Worm (Caenorhabditis elegans) whole organism, L3 larva: ENCODE results near the gene rps-9.

ENCODE experiments used
- R02D3.7 ChIP-seq: fragments of 150-350 bp; optimal IDR thresholded peaks from 2 replicates; lab custom pipeline; 2014; ENCODE audit warnings: missing biosample characterization, missing genetic modification characterization
- ZK546.5 ChIP-seq: sonication (generic microtip); optimal IDR thresholded peaks from 2 replicates; lab custom pipeline; 2017; ENCODE audit warnings: missing biosample characterization, missing genetic modification characterization
- ama-1 ChIP-seq: fragments of 150-350 bp; optimal IDR thresholded peaks from 2 replicates; lab custom pipeline; 2018
- ceh-16 ChIP-seq: sonication (generic microtip); optimal IDR thresholded peaks from 2 replicates; lab custom pipeline; 2017; ENCODE audit warnings: missing biosample characterization, missing genetic modification characterization
- ceh-28 ChIP-seq: fragments of 150-350 bp; optimal IDR thresholded peaks from 2 replicates; lab custom pipeline; 2014; ENCODE audit warnings: missing biosample characterization, missing genetic modification reagents, missing genetic modification characterization
- ceh-82 ChIP-seq: fragments of 150-350 bp; optimal IDR thresholded peaks from 2 replicates; lab custom pipeline; 2014; ENCODE audit warnings: missing biosample characterization, missing genetic modification characterization
- ceh-9 ChIP-seq: sonication (generic microtip); optimal IDR thresholded peaks from 2 replicates; lab custom pipeline; 2018; ENCODE audit warnings: missing biosample characterization, missing genetic modification characterization
- daf-12 ChIP-seq: fragments of 150-350 bp; optimal IDR thresholded peaks from 2 replicates; lab custom pipeline; 2014; ENCODE audit warnings: missing biosample characterization, missing genetic modification reagents, missing genetic modification characterization
- egl-27 ChIP-seq: sonication (generic microtip); optimal IDR thresholded peaks from 4 replicates; lab custom pipeline; 2017; ENCODE audit warnings: missing biosample characterization, missing genetic modification reagents, missing genetic modification characterization
- egl-5 ChIP-seq: fragments of 150-350 bp; optimal IDR thresholded peaks from 2 replicates; lab custom pipeline; 2017; ENCODE audit warnings: missing biosample characterization, missing genetic modification reagents, missing genetic modification characterization, inconsistent platforms
- elt-1 ChIP-seq: fragments of 150-350 bp; optimal IDR thresholded peaks from 2 replicates; lab custom pipeline; 2014; ENCODE audit warnings: missing biosample characterization, missing genetic modification characterization
- elt-2 ChIP-seq: sonication (generic microtip); optimal IDR thresholded peaks from 2 replicates; lab custom pipeline; 2016; ENCODE audit warnings: missing genetic modification reagents, mild to moderate bottlenecking, missing genetic modification characterization, missing compliant biosample characterization
- elt-3 ChIP-seq, 3 experiments: fragments of 150-350 bp in 1 of 3; sonication (generic microtip) in 2 of 3; optimal IDR thresholded peaks; 2 replicates in 2 of 3; 4 replicates in 1 of 3; lab custom pipeline; 2014 to 2017; ENCODE audit warnings: missing biosample characterization in 3 of 3, missing genetic modification characterization in 3 of 3
- eor-1 ChIP-seq, 2 experiments: fragments of 150-350 bp; optimal IDR thresholded peaks; 2 replicates each; lab custom pipeline; 2014 to 2018; ENCODE audit warnings: missing biosample characterization in 2 of 2, missing genetic modification characterization in 2 of 2
- fkh-10 ChIP-seq: sonication (generic microtip); optimal IDR thresholded peaks from 2 replicates; lab custom pipeline; 2017; ENCODE audit warnings: missing biosample characterization, missing genetic modification reagents, missing genetic modification characterization
- fkh-2 ChIP-seq: fragments of 150-350 bp; optimal IDR thresholded peaks from 2 replicates; lab custom pipeline; 2014; ENCODE audit warnings: missing biosample characterization, missing genetic modification reagents, missing genetic modification characterization
- fos-1 ChIP-seq: fragments of 150-350 bp; optimal IDR thresholded peaks from 2 replicates; lab custom pipeline; 2014; ENCODE audit warnings: missing biosample characterization, missing genetic modification characterization
- hmg-11 ChIP-seq: sonication (generic microtip); optimal IDR thresholded peaks from 2 replicates; lab custom pipeline; 2016; ENCODE audit warnings: missing genetic modification characterization, missing compliant biosample characterization
- jun-1 ChIP-seq: fragments of 150-350 bp; optimal IDR thresholded peaks from 2 replicates; lab custom pipeline; 2014; ENCODE audit warnings: missing biosample characterization, missing genetic modification reagents, missing genetic modification characterization
- lin-15B ChIP-seq: fragments of 150-350 bp; optimal IDR thresholded peaks from 2 replicates; lab custom pipeline; 2014; ENCODE audit warnings: missing biosample characterization, missing genetic modification characterization
- lin-39 ChIP-seq: fragments of 150-350 bp; optimal IDR thresholded peaks from 2 replicates; lab custom pipeline; 2018; ENCODE audit warnings: missing biosample characterization, missing genetic modification reagents, missing genetic modification characterization
- lsy-12 ChIP-seq: sonication (generic microtip); optimal IDR thresholded peaks from 2 replicates; lab custom pipeline; 2016; ENCODE audit warnings: mild to moderate bottlenecking, missing genetic modification characterization, missing compliant biosample characterization
- mdl-1 ChIP-seq: fragments of 150-350 bp; optimal IDR thresholded peaks from 2 replicates; lab custom pipeline; 2014; ENCODE audit warnings: missing biosample characterization, missing genetic modification characterization
- mml-1 ChIP-seq: fragments of 150-350 bp; sonication (generic microtip); optimal IDR thresholded peaks from 3 replicates; lab custom pipeline; 2014; ENCODE audit warnings: missing biosample characterization, missing genetic modification characterization
- nfya-1 ChIP-seq: sonication (generic microtip); optimal IDR thresholded peaks from 2 replicates; lab custom pipeline; 2017; ENCODE audit warnings: missing genetic modification characterization, mild to moderate bottlenecking, missing compliant biosample characterization, antibody characterized with exemption, moderate library complexity; ENCODE audit not compliant: insufficient read depth
- nhr-23 ChIP-seq: fragments of 150-350 bp; optimal IDR thresholded peaks from 2 replicates; lab custom pipeline; 2014; ENCODE audit warnings: missing biosample characterization, missing genetic modification reagents, missing genetic modification characterization
- nhr-25 ChIP-seq: sonication (generic microtip); optimal IDR thresholded peaks from 2 replicates; lab custom pipeline; 2017; ENCODE audit warnings: missing biosample characterization, missing genetic modification characterization
- nhr-28 ChIP-seq: fragments of 150-350 bp; optimal IDR thresholded peaks from 2 replicates; lab custom pipeline; 2014; ENCODE audit warnings: missing biosample characterization, missing genetic modification characterization
- nhr-43 ChIP-seq: sonication (generic microtip); optimal IDR thresholded peaks from 2 replicates; lab custom pipeline; 2016; ENCODE audit warnings: mild to moderate bottlenecking, missing genetic modification characterization, missing compliant biosample characterization; ENCODE audit not compliant: poor library complexity, severe bottlenecking
- nhr-67 ChIP-seq: fragments of 150-350 bp; optimal IDR thresholded peaks from 2 replicates; lab custom pipeline; 2014; ENCODE audit warnings: missing biosample characterization, missing genetic modification characterization
- nhr-76 ChIP-seq: fragments of 150-350 bp; sonication (generic microtip); optimal IDR thresholded peaks from 5 replicates; lab custom pipeline; 2014; ENCODE audit warnings: missing biosample characterization, missing genetic modification characterization
- pha-4 ChIP-seq: fragments of 150-350 bp; optimal IDR thresholded peaks from 2 replicates; lab custom pipeline; 2014; ENCODE audit warnings: missing biosample characterization, missing genetic modification reagents, missing genetic modification characterization
- pqm-1 ChIP-seq: fragments of 150-350 bp; optimal IDR thresholded peaks from 2 replicates; lab custom pipeline; 2017; ENCODE audit warnings: missing biosample characterization, missing genetic modification characterization, inconsistent platforms
- sea-2 ChIP-seq: fragments of 150-350 bp; sonication (generic microtip); optimal IDR thresholded peaks from 4 replicates; lab custom pipeline; 2014; ENCODE audit warnings: missing biosample characterization, missing genetic modification reagents, missing genetic modification characterization
- skn-1 ChIP-seq: fragments of 150-350 bp; optimal IDR thresholded peaks from 2 replicates; lab custom pipeline; 2014; ENCODE audit warnings: missing biosample characterization, missing genetic modification characterization
- snpc-4 ChIP-seq: fragments of 150-350 bp; optimal IDR thresholded peaks from 2 replicates; lab custom pipeline; 2014; ENCODE audit warnings: missing biosample characterization, missing genetic modification characterization
- tbx-2 ChIP-seq: sonication (generic microtip); optimal IDR thresholded peaks from 2 replicates; lab custom pipeline; 2016; ENCODE audit warnings: mild to moderate bottlenecking, missing genetic modification characterization, missing compliant biosample characterization
- unc-39 ChIP-seq: sonication (generic microtip); optimal IDR thresholded peaks from 4 replicates; lab custom pipeline; 2017; ENCODE audit warnings: missing biosample characterization, missing genetic modification characterization
- unc-62 ChIP-seq: fragments of 150-350 bp; sonication (generic microtip); optimal IDR thresholded peaks from 4 replicates; lab custom pipeline; 2014; ENCODE audit warnings: missing biosample characterization, missing genetic modification reagents, missing genetic modification characterization
- zag-1 ChIP-seq: fragments of 150-350 bp; optimal IDR thresholded peaks from 2 replicates; lab custom pipeline; 2014; ENCODE audit warnings: missing biosample characterization, missing genetic modification characterization
- ztf-11 ChIP-seq: fragments of 150-350 bp; optimal IDR thresholded peaks from 2 replicates; lab custom pipeline; 2014; ENCODE audit warnings: missing biosample characterization, missing genetic modification characterization
- ztf-4 ChIP-seq: fragments of 150-350 bp; optimal IDR thresholded peaks from 2 replicates; lab custom pipeline; 2014; ENCODE audit warnings: missing biosample characterization, missing genetic modification characterization

rps-9 gene

ce11 chrII:11105981-11106711 is 20.0 kb downstream of the rps-9 start, which contains the start of gene nasp-1:
Gene nasp-1, plus strand, starts transcription at chrII:11106612.
- TF ChIP-seq ztf-4 (tag; lab: Kevin White, UChicago): no peak
- TF ChIP-seq unc-62 (GFP tag; lab: Kevin White, UChicago): no peak
- TF ChIP-seq tbx-2 (tag; lab: Kevin White, UChicago): no peak
- no peak for TF ChIP-seq jun-1
- no peak for TF ChIP-seq nhr-76
- peak; percentile 24 for TF ChIP-seq nfya-1 (tag; lab: Kevin White, UChicago)
- TF ChIP-seq ceh-82 (tag; lab: Kevin White, UChicago): no peak
- TF ChIP-seq elt-3 (tag; optimal IDR thresholded peaks at IDR 0.05; lab: Kevin White, UChicago): no peak
- peak; percentile 6 for TF ChIP-seq pha-4 (tag; lab: Kevin White, UChicago)

ce11 chrII:11104162-11104561 is 22.0 kb downstream of the rps-9 start, which contains the start of gene C09H10.9:
Gene C09H10.9, plus strand, starts transcription at chrII:11104462.
- TF ChIP-seq sea-2 (GFP tag; lab: Kevin White, UChicago) (no peak), ztf-4 (tag; lab: Kevin White, UChicago) (no peak), nhr-23 (tag; lab: Kevin White, UChicago) (no peak), daf-12 (tag; lab: Kevin White, UChicago) (no peak), nhr-76 (no peak), R02D3.7 (tag; lab: Kevin White, UChicago) (no peak), ceh-28 (no peak), fkh-2 (tag; lab: Kevin White, UChicago) (no peak)

DNA sequence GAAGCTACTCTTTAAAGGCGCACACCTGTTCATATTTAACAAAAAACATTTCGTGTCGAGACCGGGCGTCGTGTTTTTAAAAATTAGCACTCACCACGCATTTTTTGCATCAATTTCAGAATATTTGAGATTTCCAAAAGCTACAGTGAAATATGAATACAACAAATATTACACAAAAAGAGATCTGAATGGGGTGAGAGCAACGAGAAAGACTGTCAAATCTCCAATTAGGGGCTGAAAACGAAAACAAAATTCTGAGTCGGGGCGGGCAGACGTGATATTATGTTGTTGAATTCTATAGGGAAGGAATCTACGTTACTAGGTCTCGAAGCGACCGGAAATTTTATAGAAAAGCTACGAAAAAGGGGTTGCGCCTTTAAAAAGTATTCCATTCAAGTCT is 22.5 kb downstream of the rps-9 start, which contains the start of gene C09H10.5:
Gene C09H10.5 (minus strand): TSS at position 101 of the 400 bp plus-strand sequence.
- TF ChIP-seq eor-1 (tag; optimal IDR thresholded peaks at IDR 0.05; lab: Kevin White, UChicago) (no peak), R02D3.7 (tag; lab: Kevin White, UChicago) (no peak), tbx-2 (tag; lab: Kevin White, UChicago) (no peak), fkh-10 (GFP tag; lab: Kevin White, UChicago) (no peak), egl-27 (tag; lab: Kevin White, UChicago) (no peak), zag-1 (tag; lab: Kevin White, UChicago) (no peak), ztf-11 (no peak), mdl-1 (tag; lab: Kevin White, UChicago) (no peak), ama-1 (lab: Kevin White, UChicago) (no peak), nhr-67 (tag; lab: Kevin White, UChicago) (no peak), nhr-25 (tag; lab: Kevin White, UChicago) (no peak), jun-1 (no peak), nhr-23 (tag; lab: Kevin White, UChicago) (no peak), unc-39 (tag; lab: Kevin White, UChicago) (no peak), ceh-9 (tag; lab: Kevin White, UChicago) (no peak), lin-15B (tag; lab: Kevin White, UChicago) (no peak)
- TF ChIP-seq, all 47 proteins: peak for 0

DNA sequence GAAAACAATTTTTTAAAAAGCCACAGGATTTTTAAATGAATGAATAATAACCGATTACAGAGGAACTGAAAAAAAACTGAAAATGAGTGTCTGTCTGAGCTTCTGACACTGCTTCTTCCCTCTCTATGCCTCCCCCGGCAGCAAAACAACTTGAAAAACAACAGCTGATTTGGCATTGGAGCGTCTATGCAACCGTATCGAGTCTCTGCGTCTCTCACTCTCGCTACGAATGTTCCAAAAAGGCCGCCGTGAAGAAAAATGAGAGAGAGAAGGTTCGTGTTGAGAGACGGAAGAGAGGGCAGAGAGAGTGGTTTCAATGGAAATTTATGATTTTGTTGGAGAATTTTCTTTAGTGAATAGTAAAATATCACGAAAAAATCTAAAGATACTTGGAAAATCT is 23.1 kb downstream of the rps-9 start:
- TF ChIP-seq fos-1 (no peak), nhr-23 (tag; lab: Kevin White, UChicago) (peak; percentile 72), lsy-12 (tag; lab: Kevin White, UChicago) (no peak), ceh-82 (tag; lab: Kevin White, UChicago) (no peak), snpc-4 (tag; lab: Kevin White, UChicago) (peak; percentile 49), fkh-2 (tag; lab: Kevin White, UChicago) (no peak), ceh-16 (tag; lab: Kevin White, UChicago) (no peak), mml-1 (tag; lab: Kevin White, UChicago) (no peak), eor-1 (tag; optimal IDR thresholded peaks at IDR 0.05; lab: Kevin White, UChicago) (no peak), hmg-11 (tag; lab: Kevin White, UChicago) (peak; percentile 11), ZK546.5 (tag; lab: Kevin White, UChicago) (no peak), mdl-1 (tag; lab: Kevin White, UChicago) (no peak), nhr-67 (tag; lab: Kevin White, UChicago) (no peak), nhr-43 (tag; lab: Kevin White, UChicago) (no peak), daf-12 (tag; lab: Kevin White, UChicago) (no peak), lin-39 (tag; lab: Kevin White, UChicago) (peak; percentile 79), elt-3 (tag; optimal IDR thresholded peaks at IDR 0.05; lab: Kevin White, UChicago) (no peak), egl-5 (tag; lab: Kevin White, UChicago) (peak; percentile 80), pha-4 (tag; lab: Kevin White, UChicago) (peak; percentile 84), egl-27 (tag; lab: Kevin White, UChicago) (no peak), nhr-28 (tag; lab: Kevin White, UChicago) (no peak), pqm-1 (tag; lab: Kevin White, UChicago) (peak; percentile 29), nhr-25 (tag; lab: Kevin White, UChicago) (peak; percentile 83), nhr-76 (no peak), zag-1 (tag; lab: Kevin White, UChicago) (no peak), elt-1 (no peak), ceh-9 (tag; lab: Kevin White, UChicago) (no peak), skn-1 (tag; lab: Kevin White, UChicago) (no peak), lin-15B (tag; lab: Kevin White, UChicago) (peak; percentile 82), sea-2 (GFP tag; lab: Kevin White, UChicago) (no peak), nfya-1 (tag; lab: Kevin White, UChicago) (peak; percentile 76), unc-39 (tag; lab: Kevin White, UChicago) (no peak), elt-2 (tag; lab: Kevin White, UChicago) (peak; percentile 48), R02D3.7 (tag; lab: Kevin White, UChicago) (no peak), ztf-11 (no peak)
